Fruit fly (Drosophila melanogaster): ENCODE measurements around the gene CG11977.

Gene CG11977

dm6 chr3R:8984141-8984540 lies 13.4 kb upstream of the CG11977 start, which contains the start of gene RagA-B:
Gene RagA-B (minus strand): TSS chr3R:8984315.
- TF ChIP-seq Opbp (GFP tag; IDR thresholded peaks at IDR 0.05; ENCODE audit: partially characterized antibody) (0 out of 3 replicates have a peak, but pooled peaks have one; percentile 31), CG12071 (GFP tag; optimal IDR thresholded peaks at IDR 0.05) (no peak), CG12942 (GFP tag; optimal IDR thresholded peaks at IDR 0.05) (no peak), Lhr (GFP tag; optimal IDR thresholded peaks at IDR 0.05) (no peak), unc-4 (GFP tag; IDR thresholded peaks at IDR 0.05; ENCODE audit: partially characterized antibody) (0 out of 2 replicates have a peak, but pooled peaks have one; percentile 11), CG10267 (tag; optimal IDR thresholded peaks at IDR 0.05) (no peak), shn (GFP tag; optimal IDR thresholded peaks at IDR 0.05) (no peak), Dref (GFP tag; IDR thresholded peaks at IDR 0.05) (peak; percentile 60), Ssrp (tag; optimal IDR thresholded peaks at IDR 0.05) (no peak), pzg (GFP tag; optimal IDR thresholded peaks at IDR 0.05) (peak; percentile 5), trem (tag; optimal IDR thresholded peaks at IDR 0.05) (no peak), eve (GFP tag; optimal IDR thresholded peaks at IDR 0.05) (no peak), CG33557 (GFP tag; optimal IDR thresholded peaks at IDR 0.05) (no peak), slbo (GFP tag; IDR thresholded peaks at IDR 0.05) (no peak), Dll (GFP tag; IDR thresholded peaks at IDR 0.05; ENCODE audit: partially characterized antibody) (0 out of 4 replicates have a peak, but pooled peaks have one; percentile 54), en (GFP tag; optimal IDR thresholded peaks at IDR 0.05) (no peak), pfk (GFP tag; optimal IDR thresholded peaks at IDR 0.05) (no peak), Sin3A (optimal IDR thresholded peaks at IDR 0.05) (no peak), MBD-R2 (GFP tag; IDR thresholded peaks at IDR 0.05) (peak; percentile 37; the same call in 1 of the 2 replicates), dati (GFP tag; IDR thresholded peaks at IDR 0.05) (no peak), CG9437 (GFP tag; optimal IDR thresholded peaks at IDR 0.05) (peak; percentile 16), ewg (GFP tag; optimal IDR thresholded peaks at IDR 0.05) (no peak), GATAe (GFP tag; conservative IDR thresholded peaks at IDR 0.05) (no peak), CG2116 (GFP tag; optimal IDR thresholded peaks at IDR 0.05) (peak; percentile 62), Hr78 (GFP tag; optimal IDR thresholded peaks at IDR 0.05) (no peak), sqz (GFP tag; optimal IDR thresholded peaks at IDR 0.05) (no peak), wor (GFP tag; IDR thresholded peaks at IDR 0.05) (no peak), zen2 (GFP tag; IDR thresholded peaks at IDR 0.05; ENCODE audit: partially characterized antibody) (no peak), Atf6 (GFP tag; IDR thresholded peaks at IDR 0.05) (no peak), E2f1 (GFP tag; IDR thresholded peaks at IDR 0.05) (no peak), CG15514 (GFP tag; optimal IDR thresholded peaks at IDR 0.05) (peak; percentile 84), MESR4 (GFP tag; optimal IDR thresholded peaks at IDR 0.05) (peak; percentile 65), crol (GFP tag; IDR thresholded peaks at IDR 0.05) (no peak), CG5953 (GFP tag; IDR thresholded peaks at IDR 0.05) (no peak), CG17802 (tag; optimal IDR thresholded peaks at IDR 0.05) (no peak), CG9215 (GFP tag; IDR thresholded peaks at IDR 0.05) (no peak)

- peak; percentile 29; the same call in 1 of the 2 replicates for TF ChIP-seq CG3847 (GFP tag; IDR thresholded peaks at IDR 0.05)
- TF ChIP-seq CG13424 (tag; optimal IDR thresholded peaks at IDR 0.05): peak; percentile 46
- TF ChIP-seq Hmx (GFP tag; optimal IDR thresholded peaks at IDR 0.05): no peak
- TF ChIP-seq en (GFP tag; optimal IDR thresholded peaks at IDR 0.05): no peak
- TF ChIP-seq tap (tag; optimal IDR thresholded peaks at IDR 0.05): no peak
- TF ChIP-seq CG9609 (GFP tag; optimal IDR thresholded peaks at IDR 0.05): peak; percentile 42
- peak; percentile 49 for TF ChIP-seq mam (GFP tag; optimal IDR thresholded peaks at IDR 0.05)
- TF ChIP-seq mirr (GFP tag; optimal IDR thresholded peaks at IDR 0.05): no peak
- TF ChIP-seq Side (GFP tag; optimal IDR thresholded peaks at IDR 0.05): peak; percentile 30
- TF ChIP-seq pros (GFP tag; optimal IDR thresholded peaks at IDR 0.05): peak; percentile 64
- peak in 1 of 3 experiments; percentile 34 for TF ChIP-seq lola (GFP tag; optimal IDR thresholded peaks at IDR 0.05)
- TF ChIP-seq otp (GFP tag; IDR thresholded peaks at IDR 0.05): no peak
- no peak for TF ChIP-seq E2f1 (GFP tag; IDR thresholded peaks at IDR 0.05)
- TF ChIP-seq CG13775 (GFP tag; optimal IDR thresholded peaks at IDR 0.05): peak; percentile 39
- 0 out of 2 replicates have a peak, but pooled peaks have one; percentile 10 for TF ChIP-seq ssp (GFP tag; IDR thresholded peaks at IDR 0.05)
- TF ChIP-seq Pdp1 (GFP tag; optimal IDR thresholded peaks at IDR 0.05): peak; percentile 32 to 47
These were observed 12.9 kb upstream of the CG11977 start, which contains the start of gene CG11970 for dm6 chr3R:8984602-8985074. Gene CG11970 (plus strand): TSS chr3R:8984718.
